Worm (Caenorhabditis elegans) whole organism, L1 larva: Measurements from ENCODE around the gene T04F8.8.

Experiments used
- C34B4.2 ChIP-seq: sonication (generic microtip); optimal IDR thresholded peaks from 2 replicates; lab custom pipeline; 2017; ENCODE audit warnings: mild to moderate bottlenecking, missing genetic modification characterization, missing compliant biosample characterization
- F16B12.6 ChIP-seq: fragments of 150-350 bp; optimal IDR thresholded peaks from 2 replicates; lab custom pipeline; 2014; ENCODE audit warnings: missing biosample characterization, missing genetic modification characterization
- ama-1 ChIP-seq: fragments of 150-350 bp; optimal IDR thresholded peaks from 2 replicates; lab custom pipeline; 2014
- ceh-63 ChIP-seq: fragments of 200-800 bp; sonication (Bioruptor generic); optimal IDR thresholded peaks from 2 replicates; lab custom pipeline; 2018; ENCODE audit warnings: mild to moderate bottlenecking, missing genetic modification characterization, missing compliant biosample characterization
- ceh-8 ChIP-seq: fragments of 200-800 bp; sonication (Bioruptor generic); optimal IDR thresholded peaks from 2 replicates; lab custom pipeline; 2018; ENCODE audit warnings: mild to moderate bottlenecking, missing genetic modification characterization, moderate library complexity, missing compliant biosample characterization
- ceh-82 ChIP-seq, 3 experiments: fragments of 150-350 bp in 1 of 3; sonication (generic microtip) in 2 of 3; optimal IDR thresholded peaks; 2 replicates each; lab custom pipeline; 2014 to 2017; ENCODE audit warnings: missing biosample characterization in 3 of 3, missing genetic modification characterization in 3 of 3
- ceh-90 ChIP-seq: sonication (generic microtip); optimal IDR thresholded peaks from 2 replicates; lab custom pipeline; 2016; ENCODE audit warnings: missing genetic modification characterization, missing compliant biosample characterization
- ces-1 ChIP-seq: fragments of 150-350 bp; optimal IDR thresholded peaks from 2 replicates; lab custom pipeline; 2014; ENCODE audit warnings: missing biosample characterization, missing genetic modification reagents, missing genetic modification characterization
- dsc-1 ChIP-seq: sonication (generic microtip); optimal IDR thresholded peaks from 2 replicates; lab custom pipeline; 2016; ENCODE audit warnings: mild to moderate bottlenecking, missing genetic modification characterization, missing compliant biosample characterization
- efl-3 ChIP-seq: fragments of 200-800 bp; sonication (Bioruptor generic); optimal IDR thresholded peaks from 2 replicates; lab custom pipeline; 2018; ENCODE audit warnings: mild to moderate bottlenecking, missing genetic modification characterization, missing compliant biosample characterization
- egl-13 ChIP-seq: sonication (generic microtip); optimal IDR thresholded peaks from 2 replicates; lab custom pipeline; 2016; ENCODE audit warnings: missing genotype, missing genetic modification reagents, missing genetic modification characterization, missing compliant biosample characterization
- ets-5 ChIP-seq: fragments of 200-800 bp; sonication (Bioruptor generic); IDR thresholded peaks from 2 replicates; pipeline ENCODE4 v1.3.6; 2022; ENCODE audit warnings: missing genetic modification characterization, missing compliant biosample characterization
- grh-1 ChIP-seq: fragments of 200-800 bp; sonication (Bioruptor generic); IDR thresholded peaks from 2 replicates; pipeline ENCODE4 v1.3.6; 2022; ENCODE audit warnings: missing genetic modification reagents, missing genetic modification characterization, missing compliant biosample characterization
- hlh-17 ChIP-seq: fragments of 200-800 bp; sonication (Bioruptor generic); optimal IDR thresholded peaks from 2 replicates; lab custom pipeline; 2018; ENCODE audit warnings: missing genetic modification characterization, mild to moderate bottlenecking, missing compliant biosample characterization, moderate library complexity, borderline replicate concordance
- hlh-4 ChIP-seq: sonication (generic microtip); optimal IDR thresholded peaks from 2 replicates; lab custom pipeline; 2016; ENCODE audit warnings: mild to moderate bottlenecking, missing genetic modification characterization, missing compliant biosample characterization
- hpl-2 ChIP-seq: fragments of 150-350 bp; optimal IDR thresholded peaks from 2 replicates; lab custom pipeline; 2014; ENCODE audit warnings: missing biosample characterization, missing genetic modification reagents, missing genetic modification characterization
- irx-1 ChIP-seq: sonication (generic microtip); optimal IDR thresholded peaks from 2 replicates; lab custom pipeline; 2016; ENCODE audit warnings: missing genetic modification characterization, missing compliant biosample characterization
- jun-1 ChIP-seq: fragments of 150-350 bp; optimal IDR thresholded peaks from 2 replicates; lab custom pipeline; 2014; ENCODE audit warnings: missing biosample characterization, missing genetic modification reagents, missing genetic modification characterization
- lin-14 ChIP-seq: fragments of 200-800 bp; sonication (Bioruptor generic); optimal IDR thresholded peaks from 2 replicates; lab custom pipeline; 2018; ENCODE audit warnings: mild to moderate bottlenecking, missing genetic modification characterization, moderate library complexity, missing compliant biosample characterization
- lin-39 ChIP-seq: fragments of 150-350 bp; optimal IDR thresholded peaks from 2 replicates; lab custom pipeline; 2014; ENCODE audit warnings: missing biosample characterization, missing genetic modification reagents, missing genetic modification characterization
- lir-3 ChIP-seq: sonication (generic microtip); optimal IDR thresholded peaks from 2 replicates; lab custom pipeline; 2016; ENCODE audit warnings: mild to moderate bottlenecking, missing genetic modification characterization, moderate library complexity, missing compliant biosample characterization; ENCODE audit not compliant: poor library complexity
- lsy-2 ChIP-seq, 2 experiments: fragments of 150-350 bp; optimal IDR thresholded peaks; 2 replicates each; lab custom pipeline; 2014; ENCODE audit warnings: missing biosample characterization in 2 of 2, missing genetic modification characterization in 2 of 2
- mab-9 ChIP-seq: fragments of 200-800 bp; sonication (Bioruptor generic); IDR thresholded peaks from 2 replicates; pipeline ENCODE4 v1.3.6; 2022; ENCODE audit warnings: missing genetic modification reagents, missing genetic modification characterization, missing compliant biosample characterization
- mef-2 ChIP-seq: fragments of 150-350 bp; optimal IDR thresholded peaks from 2 replicates; lab custom pipeline; 2014; ENCODE audit warnings: missing biosample characterization, missing genetic modification characterization
- nhr-11 ChIP-seq: fragments of 150-350 bp; optimal IDR thresholded peaks from 2 replicates; lab custom pipeline; 2014; ENCODE audit warnings: missing biosample characterization, missing genetic modification characterization
- nhr-12 ChIP-seq: sonication (generic microtip); optimal IDR thresholded peaks from 2 replicates; lab custom pipeline; 2017; ENCODE audit warnings: missing biosample characterization, missing genetic modification characterization
- nhr-20 ChIP-seq: sonication (generic microtip); optimal IDR thresholded peaks from 2 replicates; lab custom pipeline; 2016; ENCODE audit warnings: mild to moderate bottlenecking, missing genetic modification characterization, missing compliant biosample characterization
- nhr-237 ChIP-seq: fragments of 150-350 bp; optimal IDR thresholded peaks from 2 replicates; lab custom pipeline; 2014; ENCODE audit warnings: missing biosample characterization, missing genetic modification characterization
- nhr-47 ChIP-seq: sonication (generic microtip); optimal IDR thresholded peaks from 2 replicates; lab custom pipeline; 2016; ENCODE audit warnings: mild to moderate bottlenecking, missing genetic modification characterization, moderate library complexity, missing compliant biosample characterization
- nhr-85 ChIP-seq: sonication (generic microtip); peaks from one replicate; lab custom pipeline; 2016; ENCODE audit warnings: missing genetic modification characterization, inconsistent platforms, missing compliant biosample characterization
- nhr-90 ChIP-seq: sonication (generic microtip); optimal IDR thresholded peaks from 2 replicates; lab custom pipeline; 2016; ENCODE audit warnings: mild to moderate bottlenecking, missing genetic modification characterization, missing compliant biosample characterization; ENCODE audit not compliant: poor library complexity
- pag-3 ChIP-seq: sonication (generic microtip); optimal IDR thresholded peaks from 2 replicates; lab custom pipeline; 2017; ENCODE audit warnings: missing genetic modification characterization, mild to moderate bottlenecking, missing compliant biosample characterization, antibody characterized with exemption, borderline replicate concordance; ENCODE audit not compliant: insufficient read depth
- pqm-1 ChIP-seq: sonication (generic microtip); optimal IDR thresholded peaks from 3 replicates; lab custom pipeline; 2017; ENCODE audit warnings: missing biosample characterization, missing genetic modification characterization
- rnt-1 ChIP-seq: sonication (generic microtip); optimal IDR thresholded peaks from 2 replicates; lab custom pipeline; 2016; ENCODE audit warnings: mild to moderate bottlenecking, missing genetic modification characterization, moderate library complexity, missing compliant biosample characterization
- snpc-4 ChIP-seq: fragments of 150-350 bp; optimal IDR thresholded peaks from 2 replicates; lab custom pipeline; 2014; ENCODE audit warnings: missing biosample characterization, missing genetic modification characterization
- snu-23 ChIP-seq: sonication (generic microtip); optimal IDR thresholded peaks from 2 replicates; lab custom pipeline; 2016; ENCODE audit warnings: missing genetic modification characterization, missing compliant biosample characterization
- sup-37 ChIP-seq: fragments of 200-800 bp; sonication (Bioruptor generic); optimal IDR thresholded peaks from 2 replicates; lab custom pipeline; 2018; ENCODE audit warnings: mild to moderate bottlenecking, missing genetic modification characterization, missing compliant biosample characterization
- unc-62 ChIP-seq: fragments of 150-350 bp; optimal IDR thresholded peaks from 2 replicates; lab custom pipeline; 2014; ENCODE audit warnings: missing biosample characterization, missing genetic modification reagents, missing genetic modification characterization
- unc-86 ChIP-seq: sonication (generic microtip); optimal IDR thresholded peaks from 2 replicates; lab custom pipeline; 2016; ENCODE audit warnings: missing genetic modification characterization, missing compliant biosample characterization
- unc-98 ChIP-seq: fragments of 200-800 bp; sonication (Bioruptor generic); IDR thresholded peaks from 2 replicates; pipeline ENCODE4 v1.3.6; 2022; ENCODE audit warnings: missing genetic modification characterization, missing compliant biosample characterization
- vab-15 ChIP-seq: sonication (generic microtip); optimal IDR thresholded peaks from 2 replicates; lab custom pipeline; 2017; ENCODE audit warnings: missing genotype, mild to moderate bottlenecking, missing genetic modification characterization, missing compliant biosample characterization
- xbp-1 ChIP-seq: sonication (generic microtip); optimal IDR thresholded peaks from 2 replicates; lab custom pipeline; 2016; ENCODE audit warnings: missing genetic modification characterization, missing compliant biosample characterization
- zip-4 ChIP-seq: fragments of 200-800 bp; sonication (Bioruptor generic); optimal IDR thresholded peaks from 2 replicates; lab custom pipeline; 2018; ENCODE audit warnings: mild to moderate bottlenecking, missing genetic modification characterization, moderate library complexity, missing compliant biosample characterization
- ztf-11 ChIP-seq, 2 experiments: sonication (generic microtip); optimal IDR thresholded peaks; 2 replicates each; lab custom pipeline; 2016 to 2017; ENCODE audit warnings: missing genetic modification characterization in 2 of 2, missing biosample characterization in 1 of 2, missing compliant biosample characterization in 1 of 2
- ztf-4 ChIP-seq: fragments of 150-350 bp; optimal IDR thresholded peaks from 2 replicates; lab custom pipeline; 2014; ENCODE audit warnings: missing biosample characterization, missing genetic modification characterization

Gene T04F8.8

ce11 chrX:11603234-11604108, 43.8 kb upstream of the T04F8.8 start (continued):
- TF ChIP-seq xbp-1 = peak; percentile 16
- no peak for TF ChIP-seq nhr-12 (tag; lab: Kevin White, UChicago)
- TF ChIP-seq nhr-47 = peak; percentile 47
- TF ChIP-seq grh-1 (GFP tag; lab: Robert Waterston, UW) = no peak
- TF ChIP-seq ets-5 (GFP tag; lab: Robert Waterston, UW) = no peak
- TF ChIP-seq snu-23 (GFP tag; lab: Kevin White, UChicago) = peak; percentile 58
- TF ChIP-seq pag-3 = no peak
- TF ChIP-seq egl-13 (tag; lab: Kevin White, UChicago) = peak; percentile 27
- TF ChIP-seq unc-98 (GFP tag; lab: Robert Waterston, UW) = no peak
- TF ChIP-seq unc-62 (GFP tag; lab: Kevin White, UChicago) = no peak
- no peak for TF ChIP-seq hlh-17 (GFP tag; lab: Kevin White, UChicago)
- TF ChIP-seq ces-1 (GFP tag; lab: Kevin White, UChicago) = no peak
- TF ChIP-seq nhr-85 (tag; lab: Kevin White, UChicago) = peak; percentile 77
- peak; percentile 63 for TF ChIP-seq nhr-90 (tag; lab: Kevin White, UChicago)
- TF ChIP-seq nhr-237 = no peak
- no peak for TF ChIP-seq ceh-8 (GFP tag; lab: Kevin White, UChicago)
- no peak for TF ChIP-seq nhr-11 (tag; lab: Kevin White, UChicago)
- no peak for TF ChIP-seq F16B12.6 (tag; lab: Kevin White, UChicago)
- TF ChIP-seq nhr-20 (tag; lab: Kevin White, UChicago) = peak; percentile 23
- TF ChIP-seq hpl-2 (GFP tag; lab: Kevin White, UChicago) = no peak
- TF ChIP-seq lir-3 (tag; lab: Kevin White, UChicago) = no peak

- TF ChIP-seq lsy-2 (tag; optimal IDR thresholded peaks at IDR 0.05; lab: Kevin White, UChicago) = no peak
- no peak for TF ChIP-seq ceh-63
- TF ChIP-seq ama-1 (lab: Kevin White, UChicago) = peak; percentile 36
- TF ChIP-seq ceh-82 (tag; optimal IDR thresholded peaks at IDR 0.05; lab: Kevin White, UChicago) = peak in 1 of 3 experiments; percentile 7
- no peak for TF ChIP-seq unc-86
- TF ChIP-seq rnt-1 = peak; percentile 36
- TF ChIP-seq ceh-90 (tag; lab: Kevin White, UChicago) = peak; percentile 42
- no peak for TF ChIP-seq irx-1 (tag; lab: Kevin White, UChicago)
- TF ChIP-seq grh-1 (GFP tag; lab: Robert Waterston, UW) = no peak
- no peak for TF ChIP-seq nhr-85 (tag; lab: Kevin White, UChicago)
Measured at ce11 chrX:11605214-11605765, 42.0 kb upstream of the T04F8.8 start, which contains the start of gene ftt-2. TSS of gene ftt-2 (minus strand) at chrX:11605419.

- TF ChIP-seq dsc-1 (tag; lab: Kevin White, UChicago) = peak; percentile 99
- TF ChIP-seq nhr-237 = peak; percentile 76
- no peak for TF ChIP-seq mef-2 (tag; lab: Kevin White, UChicago)
- TF ChIP-seq mab-9 (GFP tag; lab: Robert Waterston, UW) = peak; percentile 79
- TF ChIP-seq nhr-85 (tag; lab: Kevin White, UChicago) = peak; percentile 100
- peak; percentile 2 for TF ChIP-seq vab-15
- no peak for TF ChIP-seq F16B12.6 (tag; lab: Kevin White, UChicago)
- TF ChIP-seq lin-14 = peak; percentile 93
- TF ChIP-seq zip-4 (GFP tag; lab: Kevin White, UChicago) = peak; percentile 100
- TF ChIP-seq lin-39 = peak; percentile 77
- TF ChIP-seq efl-3 (GFP tag; lab: Kevin White, UChicago) = peak; percentile 83
- TF ChIP-seq snpc-4 (tag; lab: Kevin White, UChicago) = peak; percentile 66
- TF ChIP-seq C34B4.2 (tag; lab: Kevin White, UChicago) = peak; percentile 76
- peak; percentile 28 for TF ChIP-seq hlh-4
- peak; percentile 82 to 90 for TF ChIP-seq ztf-11 (tag; optimal IDR thresholded peaks at IDR 0.05; lab: Kevin White, UChicago)
- TF ChIP-seq sup-37 = peak; percentile 88
- peak; percentile 31 for TF ChIP-seq jun-1 (tag; lab: Kevin White, UChicago)
- TF ChIP-seq nhr-20 (tag; lab: Kevin White, UChicago) = peak; percentile 94
- TF ChIP-seq pqm-1 (tag; lab: Kevin White, UChicago) = no peak
- TF ChIP-seq nhr-90 (tag; lab: Kevin White, UChicago) = peak; percentile 96
- TF ChIP-seq ztf-4 (tag; lab: Kevin White, UChicago) = peak; percentile 76
- peak; percentile 95; the same call in 1 of the 2 replicates for TF ChIP-seq ets-5 (GFP tag; lab: Robert Waterston, UW)
Measured at ce11 chrX:11605766-11606490, 41.3 kb upstream of the T04F8.8 start.
